Worm (Caenorhabditis elegans): ENCODE data around the gene R10H10.7.

- TF ChIP-seq nhr-111 (GFP tag; optimal IDR thresholded peaks at IDR 0.05) = no peak
- TF ChIP-seq lin-13 (GFP tag; optimal IDR thresholded peaks at IDR 0.05) = no peak
Observed at ce11 chrIV:10373772-10374288, 39.9 kb downstream of the R10H10.7 start, which contains the start of gene mpz-5.
